Worm (Caenorhabditis elegans) whole organism, early embryonic: Measurements from ENCODE around the gene R07C3.3.

Source experiments
- ama-1 ChIP-seq: fragments of 150-350 bp; optimal IDR thresholded peaks from 2 replicates; lab custom pipeline; 2014
- ets-7 ChIP-seq: sonication (generic microtip); optimal IDR thresholded peaks from 2 replicates; lab custom pipeline; 2016; ENCODE audit warnings: missing genotype, missing genetic modification characterization, missing compliant biosample characterization
- hmg-4 ChIP-seq: fragments of 200-800 bp; sonication (Bioruptor generic); optimal IDR thresholded peaks from 2 replicates; lab custom pipeline; 2018; ENCODE audit warnings: mild to moderate bottlenecking, missing genetic modification characterization, missing compliant biosample characterization
- tra-4 ChIP-seq: sonication (generic microtip); optimal IDR thresholded peaks from 2 replicates; lab custom pipeline; 2017; ENCODE audit warnings: missing genetic modification characterization, missing compliant biosample characterization

DNA sequence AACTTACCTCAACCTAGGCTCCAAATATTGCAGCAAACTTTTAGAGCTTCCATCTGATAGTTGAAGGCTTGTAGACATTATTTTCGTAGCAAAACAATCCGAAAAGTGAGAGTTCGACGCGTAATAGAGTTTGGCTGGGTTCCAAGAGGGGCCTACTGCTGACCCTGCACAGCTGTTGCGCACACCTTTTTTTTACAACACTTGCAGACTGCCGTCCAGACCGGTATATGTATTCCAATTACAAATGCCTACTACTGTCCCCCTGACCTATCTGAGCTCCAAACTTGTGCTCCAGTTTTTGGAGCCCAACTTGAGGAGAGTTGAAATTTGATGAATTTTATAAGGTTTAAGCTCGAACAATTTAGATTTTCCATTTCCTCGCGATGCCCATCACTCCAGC lies 29.1 kb upstream of the R07C3.3 start, which contains the start of the genes fbxc-24 and fbxc-27:
- TF ChIP-seq hmg-4 (GFP tag; lab: Kevin White, UChicago) (no peak), ama-1 (no peak), ets-7 (no peak), tra-4 (tag; lab: Kevin White, UChicago) (no peak)
